Fruit fly (Drosophila melanogaster) whole organism: Measurements from ENCODE around the gene CG15443.

Experiments used
- CG8478 ChIP-seq: fragments of >200 bp; optimal IDR thresholded peaks from 2 replicates; lab custom pipeline; 2018; ENCODE audit warnings: inconsistent platforms
- Dll ChIP-seq: fragments of >200 bp; optimal IDR thresholded peaks from 2 replicates; lab custom pipeline; 2017
- EcR ChIP-seq, 2 experiments: fragments of >200 bp; optimal IDR thresholded peaks; 2 replicates each; lab custom pipeline; 2017; ENCODE audit warnings: missing biosample characterization in 2 of 2, missing genetic modification characterization in 2 of 2, missing genetic modification reagents in 2 of 2
- pan ChIP-seq: fragments of >200 bp; optimal IDR thresholded peaks from 2 replicates; lab custom pipeline; 2017
- psq ChIP-seq: fragments of >200 bp; optimal IDR thresholded peaks from 2 replicates; lab custom pipeline; 2017
- usp ChIP-seq: fragments of >200 bp; optimal IDR thresholded peaks from 2 replicates; lab custom pipeline; 2017; ENCODE audit warnings: missing biosample characterization, missing genetic modification characterization, mixed read lengths

CG15443 gene

dm6 chr2L:4463323-4463722 is at the start of gene CG15443, which contains the start of gene Paris:
Gene CG15443, minus strand, starts transcription at chr2L:4463447.
Gene Paris, plus strand, starts transcription at chr2L:4463611.
- TF ChIP-seq EcR (GFP tag; optimal IDR thresholded peaks at IDR 0.05; lab: Kevin White, UChicago) = no peak
- no peak for TF ChIP-seq pan (lab: Kevin White, UChicago)
- TF ChIP-seq usp (GFP tag; lab: Kevin White, UChicago) = no peak
- TF ChIP-seq CG8478 (lab: Kevin White, UChicago) = no peak
- no peak for TF ChIP-seq psq (lab: Kevin White, UChicago)
- no peak for TF ChIP-seq Dll (lab: Kevin White, UChicago)

DNA sequence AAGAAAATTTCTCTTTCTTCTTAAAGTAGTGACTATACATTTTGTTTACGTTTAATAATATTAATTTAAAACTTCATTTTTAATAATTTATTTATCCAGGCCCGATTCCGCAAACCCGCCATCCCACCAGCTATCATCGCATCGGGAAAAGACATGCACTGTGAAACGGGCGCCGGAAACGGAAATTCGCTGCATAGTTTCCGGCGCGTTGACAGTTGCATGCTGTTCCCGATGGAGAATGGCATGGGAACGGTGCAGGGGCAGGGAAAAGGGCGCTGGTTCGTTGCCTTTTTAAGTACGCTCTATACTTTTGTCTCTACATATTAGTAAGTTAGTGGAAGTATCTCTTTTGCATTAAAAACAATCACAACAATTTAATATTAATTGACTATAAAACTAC is 14.7 kb upstream of the CG15443 start:
- TF ChIP-seq psq (lab: Kevin White, UChicago) (no peak), Dll (lab: Kevin White, UChicago) (no peak), usp (GFP tag; lab: Kevin White, UChicago) (no peak), EcR (GFP tag; optimal IDR thresholded peaks at IDR 0.05; lab: Kevin White, UChicago) (no peak), pan (lab: Kevin White, UChicago) (no peak), CG8478 (lab: Kevin White, UChicago) (no peak)

- no peak for TF ChIP-seq Dll (lab: Kevin White, UChicago)
- TF ChIP-seq usp (GFP tag; lab: Kevin White, UChicago) = no peak
- TF ChIP-seq CG8478 (lab: Kevin White, UChicago) = no peak
- no peak for TF ChIP-seq pan (lab: Kevin White, UChicago)
- no peak for TF ChIP-seq EcR (GFP tag; optimal IDR thresholded peaks at IDR 0.05; lab: Kevin White, UChicago)
- no peak for TF ChIP-seq psq (lab: Kevin White, UChicago)
Measured at dm6 chr2L:4476672-4477273, 13.5 kb upstream of the CG15443 start, which contains the start of gene ine. Gene ine, minus strand, starts transcription at chr2L:4477022.

- TF ChIP-seq psq (lab: Kevin White, UChicago) = no peak
- no peak for TF ChIP-seq usp (GFP tag; lab: Kevin White, UChicago)
- TF ChIP-seq Dll (lab: Kevin White, UChicago) = no peak
- no peak for TF ChIP-seq pan (lab: Kevin White, UChicago)
- no peak for TF ChIP-seq EcR (GFP tag; optimal IDR thresholded peaks at IDR 0.05; lab: Kevin White, UChicago)
- no peak for TF ChIP-seq CG8478 (lab: Kevin White, UChicago)
Measured at dm6 chr2L:4475422-4475821, 12.2 kb upstream of the CG15443 start.

DNA sequence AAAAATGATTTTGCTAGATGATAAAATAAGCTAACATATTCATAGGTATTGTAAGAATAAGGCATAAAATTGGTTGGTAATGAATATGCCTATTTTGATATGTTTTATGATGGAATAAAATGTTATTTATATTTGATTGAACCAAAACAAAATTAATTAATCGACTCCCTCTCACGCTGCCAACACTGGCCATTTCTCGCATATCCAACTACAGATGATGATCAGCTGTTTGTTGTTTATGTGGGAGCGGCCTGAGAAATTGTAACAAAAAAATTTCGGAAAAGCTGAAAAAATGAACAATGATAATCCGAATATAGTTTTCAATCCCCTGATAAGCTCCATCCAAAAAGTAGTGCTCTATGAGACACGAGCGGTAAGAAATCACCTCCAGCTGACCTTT is 1.7 kb upstream of the CG15443 start, which contains the start of gene FIG4:
TSS of gene FIG4 (plus strand) at position 229 of the 400 bp plus-strand sequence.
- no peak for TF ChIP-seq usp (GFP tag; lab: Kevin White, UChicago)
- TF ChIP-seq psq (lab: Kevin White, UChicago) = no peak
- no peak for TF ChIP-seq EcR (GFP tag; optimal IDR thresholded peaks at IDR 0.05; lab: Kevin White, UChicago)

DNA sequence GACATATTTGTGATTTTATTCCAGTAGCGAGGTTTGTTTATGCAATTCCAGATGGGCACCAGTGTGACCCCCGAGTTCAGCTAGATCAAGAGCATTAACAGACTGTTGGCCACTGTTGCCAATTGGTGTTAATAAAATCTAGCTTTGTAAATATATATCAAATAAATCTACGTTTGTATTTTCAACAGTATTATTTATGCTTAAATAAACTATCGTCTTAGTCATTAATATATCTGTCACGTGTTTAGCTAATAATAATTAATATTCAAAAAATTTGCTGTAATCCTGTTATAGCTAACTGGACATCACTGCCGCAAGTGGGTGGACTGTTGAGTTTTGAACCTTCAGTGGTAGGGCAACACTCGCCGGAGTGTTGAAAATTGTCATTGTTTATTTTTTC is 3.7 kb downstream of the CG15443 start, which contains the start of the genes mRpL27 and CG15435:
TSS of gene mRpL27 (minus strand) at position 96 of the 400 bp plus-strand sequence.
TSS of gene CG15435 (plus strand) at position 187 of the 400 bp plus-strand sequence.
- no peak for TF ChIP-seq EcR (GFP tag; optimal IDR thresholded peaks at IDR 0.05; lab: Kevin White, UChicago)
- TF ChIP-seq Dll (lab: Kevin White, UChicago) = no peak
- no peak for TF ChIP-seq CG8478 (lab: Kevin White, UChicago)
- no peak for TF ChIP-seq usp (GFP tag; lab: Kevin White, UChicago)
- no peak for TF ChIP-seq pan (lab: Kevin White, UChicago)
- TF ChIP-seq psq (lab: Kevin White, UChicago) = no peak

dm6 chr2L:4458119-4459056 is 4.9 kb downstream of the CG15443 start, which contains the start of gene RpL27A:
Gene RpL27A, minus strand, starts transcription at chr2L:4458364.
- TF ChIP-seq EcR (GFP tag; optimal IDR thresholded peaks at IDR 0.05; lab: Kevin White, UChicago) (no peak), Dll (lab: Kevin White, UChicago) (no peak), pan (lab: Kevin White, UChicago) (no peak), CG8478 (lab: Kevin White, UChicago) (no peak), usp (GFP tag; lab: Kevin White, UChicago) (no peak), psq (lab: Kevin White, UChicago) (no peak)

- TF ChIP-seq pan (lab: Kevin White, UChicago) (no peak), usp (GFP tag; lab: Kevin White, UChicago) (no peak), CG8478 (lab: Kevin White, UChicago) (no peak), Dll (lab: Kevin White, UChicago) (no peak), EcR (GFP tag; optimal IDR thresholded peaks at IDR 0.05; lab: Kevin White, UChicago) (no peak), psq (lab: Kevin White, UChicago) (no peak)
Measured at dm6 chr2L:4456539-4456994, 6.7 kb downstream of the CG15443 start, which contains the start of gene Gs1l. Gene Gs1l, minus strand, starts transcription at chr2L:4456807.

DNA sequence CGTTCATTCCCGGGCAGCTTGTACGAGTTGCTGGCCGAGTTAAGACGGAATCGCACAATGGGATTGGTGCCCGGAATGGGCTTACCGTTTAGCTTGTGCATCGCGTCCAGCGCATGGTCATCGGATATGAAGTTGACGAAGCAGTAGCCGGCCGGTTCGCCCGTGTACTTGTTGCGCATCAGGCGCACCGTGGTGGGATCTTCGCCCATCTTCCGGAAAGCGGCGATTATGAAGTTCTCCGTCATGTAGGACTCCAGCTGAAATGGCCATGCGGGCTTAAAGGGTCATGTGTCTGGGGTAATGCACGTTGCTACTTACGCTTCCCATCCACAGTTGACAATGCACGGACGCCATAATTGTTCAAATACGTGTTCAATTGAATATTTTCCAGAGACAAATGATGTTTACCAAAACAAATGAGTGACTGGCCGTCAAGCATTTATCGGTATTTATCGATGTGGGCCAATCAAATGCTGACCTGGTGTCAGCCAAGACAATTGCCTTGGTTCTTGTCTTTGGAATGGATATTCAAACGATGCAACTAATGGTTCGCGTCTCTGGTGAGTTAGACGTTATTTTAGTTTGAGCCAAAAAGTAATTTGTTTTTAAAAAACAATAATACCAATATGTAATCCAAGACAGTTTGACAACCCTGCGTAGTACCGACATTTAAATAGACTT is 9.1 kb downstream of the CG15443 start, which contains the start of the genes Secp43 and ND-B8:
TSS of gene Secp43 (minus strand) at position 445 of the 681 bp plus-strand sequence.
TSS of gene ND-B8 (plus strand) at position 618 of the 681 bp plus-strand sequence.
- no peak for TF ChIP-seq EcR (GFP tag; optimal IDR thresholded peaks at IDR 0.05; lab: Kevin White, UChicago)
- no peak for TF ChIP-seq psq (lab: Kevin White, UChicago)
- TF ChIP-seq Dll (lab: Kevin White, UChicago) = no peak
- TF ChIP-seq CG8478 (lab: Kevin White, UChicago) = no peak
- TF ChIP-seq pan (lab: Kevin White, UChicago) = no peak
- no peak for TF ChIP-seq usp (GFP tag; lab: Kevin White, UChicago)

DNA sequence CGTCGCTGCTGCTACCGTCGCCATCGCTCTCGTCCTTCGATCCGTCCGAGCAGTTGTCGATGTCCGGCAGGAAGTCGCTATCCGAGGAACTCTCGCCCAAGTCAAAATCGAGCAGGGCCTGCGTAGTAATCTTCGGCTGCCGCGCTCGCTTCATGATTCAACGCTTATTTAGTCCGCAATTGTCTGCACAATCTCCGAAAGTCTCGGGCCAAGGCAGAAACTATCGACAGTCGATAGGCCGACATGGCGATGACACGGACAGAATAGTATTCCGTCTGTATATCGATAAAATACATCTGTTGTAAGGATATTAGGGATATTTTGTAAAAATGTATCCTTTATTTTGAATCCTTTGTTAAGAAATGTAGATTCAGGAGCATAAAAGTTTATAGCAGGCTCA is 10.4 kb downstream of the CG15443 start, which contains the start of gene CG15439:
TSS of gene CG15439 (minus strand) at position 241 of the 400 bp plus-strand sequence.
- TF ChIP-seq EcR (GFP tag; optimal IDR thresholded peaks at IDR 0.05; lab: Kevin White, UChicago) = no peak
- no peak for TF ChIP-seq Dll (lab: Kevin White, UChicago)
- TF ChIP-seq psq (lab: Kevin White, UChicago) = no peak
- no peak for TF ChIP-seq pan (lab: Kevin White, UChicago)
- no peak for TF ChIP-seq usp (GFP tag; lab: Kevin White, UChicago)
- no peak for TF ChIP-seq CG8478 (lab: Kevin White, UChicago)
